Worm (Caenorhabditis elegans) whole organism, L2 larva: ENCODE data around the gene F16G10.10.

Source experiments
- R02D3.7 ChIP-seq: fragments of 150-350 bp; optimal IDR thresholded peaks from 2 replicates; lab custom pipeline; 2014; ENCODE audit warnings: missing biosample characterization, missing genetic modification characterization
- ama-1 ChIP-seq: fragments of 150-350 bp; optimal IDR thresholded peaks from 2 replicates; lab custom pipeline; 2018; ENCODE audit warnings: inconsistent platforms
- egl-27 ChIP-seq: sonication (generic microtip); optimal IDR thresholded peaks from 3 replicates; lab custom pipeline; 2017; ENCODE audit warnings: missing biosample characterization, missing genetic modification reagents, missing genetic modification characterization
- elt-3 ChIP-seq: sonication (generic microtip); optimal IDR thresholded peaks from 2 replicates; lab custom pipeline; 2017; ENCODE audit warnings: missing biosample characterization, missing genetic modification characterization
- mab-5 ChIP-seq: fragments of 150-350 bp; optimal IDR thresholded peaks from 2 replicates; lab custom pipeline; 2014; ENCODE audit warnings: missing biosample characterization, missing genetic modification characterization
- mdl-1 ChIP-seq, 2 experiments: fragments of 150-350 bp in 1 of 2; sonication (generic microtip) in 1 of 2; optimal IDR thresholded peaks; 2 replicates each; lab custom pipeline; 2017; ENCODE audit warnings: missing biosample characterization in 2 of 2, missing genetic modification characterization in 2 of 2
- nhr-11 ChIP-seq: fragments of 150-350 bp; optimal IDR thresholded peaks from 2 replicates; lab custom pipeline; 2014; ENCODE audit warnings: missing biosample characterization, missing genetic modification characterization
- nhr-129 ChIP-seq: fragments of 150-350 bp; optimal IDR thresholded peaks from 2 replicates; lab custom pipeline; 2014; ENCODE audit warnings: missing biosample characterization, missing genetic modification characterization
- nhr-237 ChIP-seq: fragments of 150-350 bp; optimal IDR thresholded peaks from 2 replicates; lab custom pipeline; 2014; ENCODE audit warnings: missing biosample characterization, missing genetic modification characterization
- nhr-77 ChIP-seq: fragments of 150-350 bp; optimal IDR thresholded peaks from 2 replicates; lab custom pipeline; 2014; ENCODE audit warnings: missing biosample characterization, missing genetic modification characterization
- snpc-4 ChIP-seq: fragments of 150-350 bp; optimal IDR thresholded peaks from 2 replicates; lab custom pipeline; 2014; ENCODE audit warnings: missing biosample characterization, missing genetic modification characterization
- unc-39 ChIP-seq: fragments of 150-350 bp; optimal IDR thresholded peaks from 2 replicates; lab custom pipeline; 2014; ENCODE audit warnings: missing biosample characterization, missing genetic modification characterization
- unc-62 ChIP-seq: fragments of 150-350 bp; optimal IDR thresholded peaks from 2 replicates; lab custom pipeline; 2014; ENCODE audit warnings: missing biosample characterization, missing genetic modification reagents, missing genetic modification characterization
- ztf-11 ChIP-seq: sonication (generic microtip); optimal IDR thresholded peaks from 2 replicates; lab custom pipeline; 2017; ENCODE audit warnings: missing biosample characterization, missing genetic modification characterization

DNA sequence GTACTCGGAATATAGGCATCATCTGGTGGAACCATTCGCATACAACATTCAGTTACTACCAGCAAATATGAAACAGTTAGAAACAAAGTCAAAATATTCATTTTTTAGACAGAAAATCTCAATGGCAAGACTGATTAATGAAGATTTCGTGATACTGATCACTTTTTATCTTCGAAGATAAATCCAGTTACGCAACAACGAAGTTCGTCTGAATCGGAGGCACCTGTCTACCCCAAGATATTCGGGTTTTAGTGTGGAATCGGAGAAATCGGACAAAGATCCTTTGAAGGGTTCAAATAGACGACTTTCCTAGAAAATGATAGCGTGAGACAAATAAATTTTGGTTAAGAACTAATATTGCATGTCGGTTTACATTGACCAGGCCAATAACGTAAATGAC, 5.1 kb upstream of the F16G10.10 start, which contains the start of gene F16G10.13:
- no peak for TF ChIP-seq nhr-11 (tag; lab: Kevin White, UChicago)
- TF ChIP-seq ama-1 (lab: Kevin White, UChicago): no peak
- TF ChIP-seq nhr-129: no peak
- no peak for TF ChIP-seq snpc-4 (tag; lab: Kevin White, UChicago)
- no peak for TF ChIP-seq elt-3
- no peak for TF ChIP-seq unc-62 (GFP tag; lab: Kevin White, UChicago)
- no peak for TF ChIP-seq R02D3.7 (tag; lab: Kevin White, UChicago)
- TF ChIP-seq mdl-1 (tag; optimal IDR thresholded peaks at IDR 0.05; lab: Kevin White, UChicago): no peak
- no peak for TF ChIP-seq egl-27
- no peak for TF ChIP-seq mab-5 (tag; lab: Kevin White, UChicago)
- TF ChIP-seq nhr-237 (tag; lab: Kevin White, UChicago): no peak
- no peak for TF ChIP-seq unc-39 (tag; lab: Kevin White, UChicago)
- no peak for TF ChIP-seq ztf-11 (tag; lab: Kevin White, UChicago)
- no peak for TF ChIP-seq nhr-77 (tag; lab: Kevin White, UChicago)
